Worm (Caenorhabditis elegans): ENCODE measurements around the gene T14F9.2.
A peak's percentile ranks its signal among the peaks of the same experiment; 100 is the strongest.

Gene T14F9.2

DNA sequence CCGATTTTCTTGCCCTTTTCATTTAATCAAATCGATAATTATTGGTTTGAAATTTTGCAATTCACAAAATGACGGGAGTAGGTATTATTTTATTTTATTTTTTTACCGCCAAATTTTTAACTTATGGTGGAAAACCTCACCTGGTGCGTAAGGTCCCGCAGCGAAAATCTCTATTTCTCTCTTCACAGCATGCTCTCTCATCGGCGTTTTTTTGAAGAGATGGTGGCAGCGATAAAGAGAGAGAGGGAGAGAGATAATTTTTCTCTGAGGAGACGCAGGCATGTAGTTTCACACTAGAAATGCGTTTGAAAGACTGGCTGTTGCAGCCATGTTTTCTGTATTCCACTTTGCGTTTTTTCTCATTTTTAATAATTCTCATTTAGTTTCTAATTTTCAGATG lies at the start of gene T14F9.2:
T14F9.2 (plus strand) TSS at position 396 of the 400 bp plus-strand sequence.
- no peak for TF ChIP-seq Y67H2A.10 (GFP tag; conservative IDR thresholded peaks at IDR 0.05)
- no peak for TF ChIP-seq ztf-6 (GFP tag; IDR thresholded peaks at IDR 0.05)
- no peak for TF ChIP-seq ztf-25 (GFP tag; IDR thresholded peaks at IDR 0.05)
- peak; percentile 14 for TF ChIP-seq efl-1 (GFP tag; optimal IDR thresholded peaks at IDR 0.05)
- peak; percentile 19 for TF ChIP-seq lin-40 (tag; optimal IDR thresholded peaks at IDR 0.05)
- TF ChIP-seq sea-2 (GFP tag; IDR thresholded peaks at IDR 0.05): no peak
- TF ChIP-seq ets-4 (GFP tag; optimal IDR thresholded peaks at IDR 0.05): no peak
- TF ChIP-seq nhr-80 (tag; optimal IDR thresholded peaks at IDR 0.05): peak; percentile 11
- TF ChIP-seq F33H1.4 (GFP tag; IDR thresholded peaks at IDR 0.05): peak; percentile 42; the same call in 1 of the 2 replicates
- TF ChIP-seq hmg-1.2 (GFP tag; IDR thresholded peaks at IDR 0.05): peak; percentile 84
- no peak for TF ChIP-seq Y56A3A.18 (GFP tag; IDR thresholded peaks at IDR 0.05)
- no peak for TF ChIP-seq snpc-3.4 (tag; optimal IDR thresholded peaks at IDR 0.05)
- TF ChIP-seq nfya-2 (GFP tag; IDR thresholded peaks at IDR 0.05): no peak
- TF ChIP-seq B0336.3 (GFP tag; IDR thresholded peaks at IDR 0.05): no peak
- no peak for TF ChIP-seq ztf-18 (tag; optimal IDR thresholded peaks at IDR 0.05)
- no peak for TF ChIP-seq K11D2.4 (GFP tag; IDR thresholded peaks at IDR 0.05)
- no peak for TF ChIP-seq egl-18 (GFP tag; IDR thresholded peaks at IDR 0.05)
- TF ChIP-seq rec-8 (tag; optimal IDR thresholded peaks at IDR 0.05): no peak
- no peak for TF ChIP-seq C17E4.6 (GFP tag; IDR thresholded peaks at IDR 0.05)
- TF ChIP-seq ama-1 (optimal IDR thresholded peaks at IDR 0.05): no peak
- TF ChIP-seq ama-1 (GFP tag; optimal IDR thresholded peaks at IDR 0.05): no peak
- no peak for TF ChIP-seq hlh-12 (tag; optimal IDR thresholded peaks at IDR 0.05)
- TF ChIP-seq let-607 (tag; optimal IDR thresholded peaks at IDR 0.05): no peak
- no peak for TF ChIP-seq F23B12.7 (tag; optimal IDR thresholded peaks at IDR 0.05; ENCODE audit: insufficient read depth)
- no peak for TF ChIP-seq lsl-1 (GFP tag; optimal IDR thresholded peaks at IDR 0.05)
- TF ChIP-seq Y79H2A.3 (GFP tag; conservative IDR thresholded peaks at IDR 0.05): no peak
- TF ChIP-seq F37B4.10 (GFP tag; IDR thresholded peaks at IDR 0.05): no peak
- no peak for TF ChIP-seq unc-62 (GFP tag; optimal IDR thresholded peaks at IDR 0.05)
- no peak for TF ChIP-seq Y53F4B.3 (GFP tag; IDR thresholded peaks at IDR 0.05)
- no peak for TF ChIP-seq mxl-1 (tag; optimal IDR thresholded peaks at IDR 0.05)
- no peak for TF ChIP-seq nhr-27 (tag; optimal IDR thresholded peaks at IDR 0.05)

- no peak for TF ChIP-seq pbrm-1 (GFP tag; IDR thresholded peaks at IDR 0.05)
- no peak for TF ChIP-seq B0261.1 (tag; optimal IDR thresholded peaks at IDR 0.05)
- TF ChIP-seq lin-35 (GFP tag; optimal IDR thresholded peaks at IDR 0.05): no peak
- TF ChIP-seq lsl-1 (GFP tag; optimal IDR thresholded peaks at IDR 0.05): no peak
- TF ChIP-seq rcor-1 (GFP tag; IDR thresholded peaks at IDR 0.05): no peak
- no peak for TF ChIP-seq lsy-27 (tag; optimal IDR thresholded peaks at IDR 0.05; ENCODE audit: borderline replicate concordance, insufficient read depth)
- no peak for TF ChIP-seq athp-1 (tag; optimal IDR thresholded peaks at IDR 0.05)
- TF ChIP-seq zfh-2 (GFP tag; conservative IDR thresholded peaks at IDR 0.05): no peak
- no peak for TF ChIP-seq nhr-90 (tag; optimal IDR thresholded peaks at IDR 0.05)
- TF ChIP-seq hsf-1 (GFP tag; IDR thresholded peaks at IDR 0.05): no peak
- TF ChIP-seq ztf-28 (GFP tag; IDR thresholded peaks at IDR 0.05): no peak
- TF ChIP-seq snpc-1.1 (tag; optimal IDR thresholded peaks at IDR 0.05; ENCODE audit: insufficient read depth): no peak
- no peak for TF ChIP-seq zim-3 (tag; optimal IDR thresholded peaks at IDR 0.05)
- TF ChIP-seq bed-1 (GFP tag; IDR thresholded peaks at IDR 0.05): no peak
- no peak for TF ChIP-seq madf-8 (GFP tag; conservative IDR thresholded peaks at IDR 0.05)
- TF ChIP-seq lin-54 (GFP tag; optimal IDR thresholded peaks at IDR 0.05): no peak
- TF ChIP-seq ceh-58 (GFP tag; IDR thresholded peaks at IDR 0.05): no peak
- TF ChIP-seq F23B12.7 (tag; optimal IDR thresholded peaks at IDR 0.05; ENCODE audit: insufficient read depth): no peak
- TF ChIP-seq C17E4.6 (GFP tag; IDR thresholded peaks at IDR 0.05): no peak
Measured at ce11 chrX:2188885-2189284, 45.2 kb upstream of the T14F9.2 start.

Data from whole organism, young adult.